Worm (Caenorhabditis elegans) whole organism, L2 larva: Measurements from ENCODE around the gene Y53F4B.1.
"Not testable (repeated sequence)": the region's sequence is repeated elsewhere in the genome, so short reads cannot be mapped to it uniquely, and the experiment has no call there.

Source experiments
- C34F6.9 ChIP-seq: fragments of 150-350 bp; optimal IDR thresholded peaks from 2 replicates; lab custom pipeline; 2014; ENCODE audit warnings: missing biosample characterization, missing genetic modification characterization
- F13H6.1 ChIP-seq: sonication (generic microtip); optimal IDR thresholded peaks from 2 replicates; lab custom pipeline; 2016; ENCODE audit warnings: missing genetic modification characterization, missing compliant biosample characterization
- R02D3.7 ChIP-seq: fragments of 150-350 bp; optimal IDR thresholded peaks from 2 replicates; lab custom pipeline; 2014; ENCODE audit warnings: missing biosample characterization, missing genetic modification characterization
- Y55F3AM.14 ChIP-seq: fragments of 200-800 bp; sonication (Bioruptor generic); optimal IDR thresholded peaks from 2 replicates; lab custom pipeline; 2018; ENCODE audit warnings: mild to moderate bottlenecking, missing genetic modification characterization, missing compliant biosample characterization
- ZK546.5 ChIP-seq: sonication (generic microtip); optimal IDR thresholded peaks from 2 replicates; lab custom pipeline; 2017; ENCODE audit warnings: missing biosample characterization, missing genetic modification characterization
- ama-1 ChIP-seq: fragments of 150-350 bp; optimal IDR thresholded peaks from 2 replicates; lab custom pipeline; 2018; ENCODE audit warnings: inconsistent platforms
- blmp-1 ChIP-seq: sonication (generic microtip); optimal IDR thresholded peaks from 2 replicates; lab custom pipeline; 2017; ENCODE audit warnings: missing genetic modification characterization, mild to moderate bottlenecking, missing compliant biosample characterization, antibody characterized with exemption, moderate library complexity; ENCODE audit not compliant: insufficient read depth
- ceh-16 ChIP-seq: fragments of 150-350 bp; optimal IDR thresholded peaks from 2 replicates; lab custom pipeline; 2014; ENCODE audit warnings: missing biosample characterization, missing genetic modification characterization
- dmd-4 ChIP-seq: sonication (generic microtip); optimal IDR thresholded peaks from 2 replicates; lab custom pipeline; 2017; ENCODE audit warnings: missing biosample characterization, missing genetic modification characterization
- egl-27 ChIP-seq: sonication (generic microtip); optimal IDR thresholded peaks from 3 replicates; lab custom pipeline; 2017; ENCODE audit warnings: missing biosample characterization, missing genetic modification reagents, missing genetic modification characterization
- elt-3 ChIP-seq: sonication (generic microtip); optimal IDR thresholded peaks from 2 replicates; lab custom pipeline; 2017; ENCODE audit warnings: missing biosample characterization, missing genetic modification characterization
- fos-1 ChIP-seq: fragments of 150-350 bp; optimal IDR thresholded peaks from 2 replicates; lab custom pipeline; 2014; ENCODE audit warnings: missing biosample characterization, missing genetic modification characterization
- lin-11 ChIP-seq: fragments of 150-350 bp; sonication (generic microtip); optimal IDR thresholded peaks from 2 replicates; lab custom pipeline; 2014; ENCODE audit warnings: missing biosample characterization, missing genetic modification characterization, inconsistent platforms, mixed read lengths
- lin-39 ChIP-seq: fragments of 150-350 bp; optimal IDR thresholded peaks from 2 replicates; lab custom pipeline; 2014; ENCODE audit warnings: missing biosample characterization, missing genetic modification reagents, missing genetic modification characterization
- lsy-2 ChIP-seq, 2 experiments: fragments of 150-350 bp in 1 of 2; sonication (generic microtip) in 1 of 2; optimal IDR thresholded peaks; 2 replicates each; lab custom pipeline; 2014 to 2017; ENCODE audit warnings: missing biosample characterization in 2 of 2, missing genetic modification characterization in 2 of 2
- mbf-1 ChIP-seq: sonication (generic microtip); optimal IDR thresholded peaks from 2 replicates; lab custom pipeline; 2017; ENCODE audit warnings: missing biosample characterization, missing genetic modification characterization
- mdl-1 ChIP-seq, 2 experiments: fragments of 150-350 bp in 1 of 2; sonication (generic microtip) in 1 of 2; optimal IDR thresholded peaks; 2 replicates each; lab custom pipeline; 2017; ENCODE audit warnings: missing biosample characterization in 2 of 2, missing genetic modification characterization in 2 of 2
- nhr-11 ChIP-seq: fragments of 150-350 bp; optimal IDR thresholded peaks from 2 replicates; lab custom pipeline; 2014; ENCODE audit warnings: missing biosample characterization, missing genetic modification characterization
- nhr-21 ChIP-seq: fragments of 150-350 bp; optimal IDR thresholded peaks from 2 replicates; lab custom pipeline; 2014; ENCODE audit warnings: missing biosample characterization, missing genetic modification characterization
- nhr-23 ChIP-seq: fragments of 150-350 bp; optimal IDR thresholded peaks from 2 replicates; lab custom pipeline; 2014; ENCODE audit warnings: missing biosample characterization, missing genetic modification reagents, missing genetic modification characterization
- nhr-237 ChIP-seq: fragments of 150-350 bp; optimal IDR thresholded peaks from 2 replicates; lab custom pipeline; 2014; ENCODE audit warnings: missing biosample characterization, missing genetic modification characterization
- nhr-25 ChIP-seq: fragments of 150-350 bp; sonication (generic microtip); optimal IDR thresholded peaks from 3 replicates; lab custom pipeline; 2014; ENCODE audit warnings: missing biosample characterization, missing genetic modification characterization
- peb-1 ChIP-seq: fragments of 150-350 bp; optimal IDR thresholded peaks from 2 replicates; lab custom pipeline; 2014; ENCODE audit warnings: missing biosample characterization, missing genetic modification characterization
- sem-4 ChIP-seq: fragments of 150-350 bp; optimal IDR thresholded peaks from 2 replicates; lab custom pipeline; 2014; ENCODE audit warnings: missing biosample characterization, missing genetic modification reagents, missing genetic modification characterization
- skn-1 ChIP-seq: sonication (generic microtip); optimal IDR thresholded peaks from 2 replicates; lab custom pipeline; 2017; ENCODE audit warnings: missing biosample characterization, missing genetic modification characterization
- sma-3 ChIP-seq: sonication (generic microtip); optimal IDR thresholded peaks from 2 replicates; lab custom pipeline; 2016; ENCODE audit warnings: missing genetic modification reagents, missing genetic modification characterization, missing compliant biosample characterization
- sma-9 ChIP-seq, 2 experiments: fragments of 150-350 bp in 1 of 2; sonication (generic microtip) in 1 of 2; optimal IDR thresholded peaks; 2 replicates each; lab custom pipeline; 2014 to 2016; ENCODE audit warnings: missing genetic modification characterization in 2 of 2, mild to moderate bottlenecking in 1 of 2, missing biosample characterization in 1 of 2, missing compliant biosample characterization in 1 of 2, missing genetic modification reagents in 1 of 2, moderate library complexity in 1 of 2
- snpc-4 ChIP-seq: fragments of 150-350 bp; optimal IDR thresholded peaks from 2 replicates; lab custom pipeline; 2014; ENCODE audit warnings: missing biosample characterization, missing genetic modification characterization
- unc-39 ChIP-seq: fragments of 150-350 bp; optimal IDR thresholded peaks from 2 replicates; lab custom pipeline; 2014; ENCODE audit warnings: missing biosample characterization, missing genetic modification characterization
- unc-55 ChIP-seq: fragments of 150-350 bp; sonication (generic microtip); optimal IDR thresholded peaks from 3 replicates; lab custom pipeline; 2014; ENCODE audit warnings: missing biosample characterization, missing genetic modification reagents, missing genetic modification characterization
- unc-62 ChIP-seq: fragments of 150-350 bp; optimal IDR thresholded peaks from 2 replicates; lab custom pipeline; 2014; ENCODE audit warnings: missing biosample characterization, missing genetic modification reagents, missing genetic modification characterization
- zag-1 ChIP-seq: fragments of 150-350 bp; optimal IDR thresholded peaks from 2 replicates; lab custom pipeline; 2014; ENCODE audit warnings: missing biosample characterization, missing genetic modification characterization
- ztf-11 ChIP-seq: sonication (generic microtip); optimal IDR thresholded peaks from 2 replicates; lab custom pipeline; 2017; ENCODE audit warnings: missing biosample characterization, missing genetic modification characterization
- ztf-4 ChIP-seq: fragments of 150-350 bp; optimal IDR thresholded peaks from 2 replicates; lab custom pipeline; 2014; ENCODE audit warnings: missing biosample characterization, missing genetic modification characterization

Gene Y53F4B.1

ce11 chrII:14958113-14958512, at the start of gene Y53F4B.1:
TSS of gene Y53F4B.1 (minus strand) at chrII:14958213.
- peak; percentile 26 for TF ChIP-seq fos-1 (tag; lab: Kevin White, UChicago)
- no peak for TF ChIP-seq dmd-4
- TF ChIP-seq R02D3.7 (tag; lab: Kevin White, UChicago): no peak
- TF ChIP-seq sma-9 (GFP tag; optimal IDR thresholded peaks at IDR 0.05; lab: Kevin White, UChicago): no peak
- TF ChIP-seq sma-9 (tag; optimal IDR thresholded peaks at IDR 0.05; lab: Kevin White, UChicago): no peak

ce11 chrII:15005118-15005517, 47.1 kb upstream of the Y53F4B.1 start:
- TF ChIP-seq unc-39 (tag; lab: Kevin White, UChicago): no peak
- no peak for TF ChIP-seq egl-27 (tag; lab: Kevin White, UChicago)
- TF ChIP-seq ztf-11 (tag; lab: Kevin White, UChicago): no peak
- no peak for TF ChIP-seq peb-1 (tag; lab: Kevin White, UChicago)
- TF ChIP-seq, all 48 proteins: peak for 0

ce11 chrII:15004538-15004937, 46.5 kb upstream of the Y53F4B.1 start:
- peak; percentile 56 for TF ChIP-seq unc-55
- TF ChIP-seq ama-1: no peak

- TF ChIP-seq fos-1 (tag; lab: Kevin White, UChicago): no peak
- TF ChIP-seq, all 48 proteins: peak for 0
Observed at ce11 chrII:15003410-15003809, 45.4 kb upstream of the Y53F4B.1 start, which contains the start of gene Y53F4B.10. TSS of gene Y53F4B.10 (minus strand) at chrII:15003510.

- not testable (repeated sequence) for TF ChIP-seq lin-11; skn-1 (tag; lab: Kevin White, UChicago); mdl-1 (tag; optimal IDR thresholded peaks at IDR 0.05; lab: Kevin White, UChicago)
Observed at ce11 chrII:14992598-14992997, 34.6 kb upstream of the Y53F4B.1 start, which contains the start of gene Y53F4B.7. TSS of gene Y53F4B.7 (plus strand) at chrII:14992898.

- TF ChIP-seq sma-3 (GFP tag; lab: Kevin White, UChicago); R02D3.7 (tag; lab: Kevin White, UChicago); snpc-4: not testable (repeated sequence)
- TF ChIP-seq, all 48 proteins: peak for 0; not testable (repeated sequence) for 48
Observed at ce11 chrII:14988171-14988570, 30.2 kb upstream of the Y53F4B.1 start, which contains the start of gene Y53F4B.43. TSS of gene Y53F4B.43 (plus strand) at chrII:14988471.

- TF ChIP-seq lin-11 (no peak), lsy-2 (tag; optimal IDR thresholded peaks at IDR 0.05; lab: Kevin White, UChicago) (no peak), R02D3.7 (tag; lab: Kevin White, UChicago) (no peak), snpc-4 (no peak), lin-39 (no peak), egl-27 (tag; lab: Kevin White, UChicago) (no peak), elt-3 (no peak), F13H6.1 (tag; lab: Kevin White, UChicago) (no peak), nhr-11 (no peak)
Observed at ce11 chrII:14983909-14984308, 25.9 kb upstream of the Y53F4B.1 start, which contains the start of gene Y53F4B.5. TSS of gene Y53F4B.5 (minus strand) at chrII:14984009.

- TF ChIP-seq nhr-237 (tag; lab: Kevin White, UChicago) (no peak), ztf-4 (no peak), nhr-23 (no peak), ZK546.5 (tag; lab: Kevin White, UChicago) (no peak), ztf-11 (tag; lab: Kevin White, UChicago) (no peak), unc-39 (tag; lab: Kevin White, UChicago) (no peak), nhr-25 (peak; percentile 1), egl-27 (tag; lab: Kevin White, UChicago) (no peak), lsy-2 (tag; optimal IDR thresholded peaks at IDR 0.05; lab: Kevin White, UChicago) (peak in 1 of 2 experiments; percentile 73), sem-4 (tag; lab: Kevin White, UChicago) (no peak), Y55F3AM.14 (GFP tag; lab: Kevin White, UChicago) (no peak), mdl-1 (tag; optimal IDR thresholded peaks at IDR 0.05; lab: Kevin White, UChicago) (no peak), R02D3.7 (tag; lab: Kevin White, UChicago) (no peak), ceh-16 (tag; lab: Kevin White, UChicago) (no peak), peb-1 (tag; lab: Kevin White, UChicago) (no peak), unc-62 (GFP tag; lab: Kevin White, UChicago) (no peak), C34F6.9 (peak; percentile 71), mbf-1 (tag; lab: Kevin White, UChicago) (no peak), sma-9 (GFP tag; optimal IDR thresholded peaks at IDR 0.05; lab: Kevin White, UChicago) (no peak), sma-9 (tag; optimal IDR thresholded peaks at IDR 0.05; lab: Kevin White, UChicago) (no peak), nhr-11 (no peak), lin-39 (no peak), dmd-4 (no peak), snpc-4 (peak; percentile 55), elt-3 (no peak), nhr-21 (no peak), unc-55 (peak; percentile 78), blmp-1 (tag; lab: Kevin White, UChicago) (no peak), zag-1 (tag; lab: Kevin White, UChicago) (no peak), ama-1 (no peak)
Observed at ce11 chrII:14969320-14969950, 11.4 kb upstream of the Y53F4B.1 start, which contains the start of the genes pole-4, nsun-5 and metl-2. TSS of gene pole-4 (minus strand) at chrII:14969354. TSS of gene nsun-5 (plus strand) at chrII:14969617. TSS of gene metl-2 (plus strand) at chrII:14969900.
